Worm (Caenorhabditis elegans) whole organism, early embryonic: ENCODE measurements around the gene grsp-2.
A peak's percentile ranks its signal among the peaks of the same experiment; 100 is the strongest.

Source experiments
- B0310.2 ChIP-seq: sonication (generic microtip); optimal IDR thresholded peaks from 2 replicates; lab custom pipeline; 2016; ENCODE audit warnings: mild to moderate bottlenecking, missing genetic modification characterization, missing compliant biosample characterization
- F13C5.2 ChIP-seq: sonication (generic microtip); optimal IDR thresholded peaks from 2 replicates; lab custom pipeline; 2017; ENCODE audit warnings: mild to moderate bottlenecking, missing genetic modification characterization, inconsistent platforms, missing compliant biosample characterization
- aly-1 ChIP-seq: sonication (generic microtip); optimal IDR thresholded peaks from 2 replicates; lab custom pipeline; 2016; ENCODE audit warnings: missing genetic modification characterization, missing compliant biosample characterization
- ama-1 ChIP-seq: fragments of 150-350 bp; optimal IDR thresholded peaks from 2 replicates; lab custom pipeline; 2014
- ceh-13 ChIP-seq: fragments of 200-800 bp; sonication (Bioruptor generic); optimal IDR thresholded peaks from 2 replicates; lab custom pipeline; 2018; ENCODE audit warnings: mild to moderate bottlenecking, missing genetic modification characterization, missing compliant biosample characterization
- ceh-36 ChIP-seq: sonication (generic microtip); optimal IDR thresholded peaks from 2 replicates; lab custom pipeline; 2016; ENCODE audit warnings: missing genetic modification characterization, inconsistent platforms, missing compliant biosample characterization
- ets-7 ChIP-seq: sonication (generic microtip); optimal IDR thresholded peaks from 2 replicates; lab custom pipeline; 2016; ENCODE audit warnings: missing genotype, missing genetic modification characterization, missing compliant biosample characterization
- flt-1 ChIP-seq: fragments of 200-800 bp; sonication (Bioruptor generic); IDR thresholded peaks from 2 replicates; pipeline ENCODE4 v1.3.6; 2022; ENCODE audit warnings: missing genetic modification characterization, missing compliant biosample characterization
- hmbx-1 ChIP-seq: sonication (generic microtip); optimal IDR thresholded peaks from 2 replicates; lab custom pipeline; 2016; ENCODE audit warnings: mild to moderate bottlenecking, missing genetic modification characterization, missing compliant biosample characterization
- hmg-4 ChIP-seq: fragments of 200-800 bp; sonication (Bioruptor generic); optimal IDR thresholded peaks from 2 replicates; lab custom pipeline; 2018; ENCODE audit warnings: mild to moderate bottlenecking, missing genetic modification characterization, missing compliant biosample characterization
- hnd-1 ChIP-seq: sonication (generic microtip); optimal IDR thresholded peaks from 2 replicates; lab custom pipeline; 2016; ENCODE audit warnings: missing genetic modification characterization, missing compliant biosample characterization
- pes-1 ChIP-seq: fragments of 200-800 bp; sonication (Bioruptor generic); IDR thresholded peaks from 2 replicates; pipeline ENCODE4 v1.3.6; 2022; ENCODE audit warnings: missing genetic modification reagents, missing genetic modification characterization, missing compliant biosample characterization
- scrt-1 ChIP-seq: fragments of 200-800 bp; sonication (Bioruptor generic); IDR thresholded peaks from 2 replicates; pipeline ENCODE4 v1.3.6; 2022; ENCODE audit warnings: missing genetic modification characterization, missing compliant biosample characterization
- sea-1 ChIP-seq: fragments of 200-800 bp; sonication (Bioruptor generic); conservative IDR thresholded peaks from 2 replicates; pipeline ENCODE4 v1.3.6; 2022; ENCODE audit warnings: missing genetic modification characterization, missing compliant biosample characterization
- tbx-11 ChIP-seq: fragments of 200-800 bp; sonication (Bioruptor generic); IDR thresholded peaks from 2 replicates; pipeline ENCODE4 v1.3.6; 2022; ENCODE audit warnings: missing genetic modification characterization, missing compliant biosample characterization
- tbx-37 ChIP-seq: fragments of 200-800 bp; sonication (Bioruptor generic); conservative IDR thresholded peaks from 2 replicates; pipeline ENCODE4 v1.3.6; 2022; ENCODE audit warnings: missing genetic modification reagents, missing genetic modification characterization, missing compliant biosample characterization
- tra-4 ChIP-seq: sonication (generic microtip); optimal IDR thresholded peaks from 2 replicates; lab custom pipeline; 2017; ENCODE audit warnings: missing genetic modification characterization, missing compliant biosample characterization

Gene grsp-2

DNA sequence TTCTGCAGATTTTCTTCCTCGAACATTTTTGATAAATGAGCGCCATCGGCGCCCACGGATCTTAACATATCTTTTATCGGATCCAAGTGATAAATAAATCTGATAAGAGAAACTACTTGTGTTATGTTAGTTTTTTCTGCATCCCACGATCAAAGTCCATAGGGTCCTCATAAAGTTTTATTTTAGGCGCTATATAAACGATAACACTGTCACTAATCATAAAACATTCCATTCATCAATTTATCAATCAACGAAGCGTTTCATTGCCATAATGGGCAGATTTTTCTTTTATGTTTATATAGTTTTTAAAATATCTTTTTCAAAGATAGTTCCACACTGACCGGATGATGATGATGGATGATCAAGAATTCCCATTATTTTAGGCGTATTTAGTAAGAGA lies 48.5 kb downstream of the grsp-2 start:
- no peak for TF ChIP-seq pes-1 (GFP tag; lab: Robert Waterston, UW)
- no peak for TF ChIP-seq tra-4 (tag; lab: Kevin White, UChicago)
- no peak for TF ChIP-seq tbx-37 (GFP tag; lab: Robert Waterston, UW)
- no peak for TF ChIP-seq hmg-4 (GFP tag; lab: Kevin White, UChicago)
- no peak for TF ChIP-seq F13C5.2
- no peak for TF ChIP-seq ceh-36 (tag; lab: Kevin White, UChicago)
- TF ChIP-seq ets-7 (tag; lab: Kevin White, UChicago) = no peak
- no peak for TF ChIP-seq B0310.2
- TF ChIP-seq ama-1 (lab: Kevin White, UChicago) = no peak
- TF ChIP-seq hnd-1 (tag; lab: Kevin White, UChicago) = no peak
- no peak for TF ChIP-seq ceh-13 (GFP tag; lab: Kevin White, UChicago)
- TF ChIP-seq sea-1 (GFP tag; lab: Robert Waterston, UW) = no peak
- no peak for TF ChIP-seq tbx-11 (GFP tag; lab: Robert Waterston, UW)
- no peak for TF ChIP-seq scrt-1
- TF ChIP-seq flt-1 = no peak
- no peak for TF ChIP-seq hmbx-1 (tag; lab: Kevin White, UChicago)
- TF ChIP-seq aly-1 (tag; lab: Kevin White, UChicago) = no peak

DNA sequence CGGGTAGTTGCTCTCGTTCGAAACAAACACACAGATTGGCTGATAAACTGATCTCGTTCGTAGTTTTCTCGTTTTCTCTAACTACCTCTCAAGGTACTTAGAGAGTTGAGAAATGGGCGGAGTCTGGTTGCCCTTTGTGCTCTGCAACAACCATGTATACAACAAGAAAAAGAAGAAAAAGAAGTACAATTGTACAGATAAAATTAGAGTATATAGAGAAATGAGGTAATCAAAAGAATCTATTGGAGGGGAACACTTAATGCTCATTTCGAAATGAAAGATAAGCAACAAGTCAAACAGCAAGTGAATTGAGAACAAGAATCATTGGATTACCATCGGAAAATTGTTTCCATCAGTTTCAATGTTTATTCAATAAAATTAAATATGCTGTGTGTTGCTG lies 49.2 kb downstream of the grsp-2 start, which contains the start of gene C09G9.1:
Gene C09G9.1, minus strand, starts transcription at position 143 of the 400 bp plus-strand sequence.
- TF ChIP-seq aly-1 (tag; lab: Kevin White, UChicago) (no peak), hmbx-1 (tag; lab: Kevin White, UChicago) (no peak), flt-1 (no peak), B0310.2 (no peak), pes-1 (GFP tag; lab: Robert Waterston, UW) (no peak), scrt-1 (no peak)

DNA sequence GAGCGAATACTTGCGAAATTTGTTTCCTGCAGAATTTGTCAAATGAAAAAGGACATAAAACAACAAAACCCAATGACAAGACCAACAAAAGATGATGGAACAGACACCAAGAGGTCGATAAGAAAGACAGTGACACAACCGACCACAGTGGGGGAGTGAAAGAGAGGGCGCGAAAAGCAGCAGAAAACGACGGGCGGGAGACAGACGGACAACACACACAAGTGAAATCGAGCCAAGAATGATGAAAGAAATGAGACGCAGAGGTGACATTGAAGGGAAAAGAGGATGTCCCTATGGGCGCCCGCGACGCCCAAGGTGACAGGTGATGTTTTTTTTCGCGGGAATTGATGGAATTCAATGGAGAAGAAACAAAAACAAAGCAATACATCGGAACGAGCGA lies 50.0 kb downstream of the grsp-2 start:
- TF ChIP-seq hnd-1 (tag; lab: Kevin White, UChicago) (no peak), hmg-4 (GFP tag; lab: Kevin White, UChicago) (peak; percentile 30)

DNA sequence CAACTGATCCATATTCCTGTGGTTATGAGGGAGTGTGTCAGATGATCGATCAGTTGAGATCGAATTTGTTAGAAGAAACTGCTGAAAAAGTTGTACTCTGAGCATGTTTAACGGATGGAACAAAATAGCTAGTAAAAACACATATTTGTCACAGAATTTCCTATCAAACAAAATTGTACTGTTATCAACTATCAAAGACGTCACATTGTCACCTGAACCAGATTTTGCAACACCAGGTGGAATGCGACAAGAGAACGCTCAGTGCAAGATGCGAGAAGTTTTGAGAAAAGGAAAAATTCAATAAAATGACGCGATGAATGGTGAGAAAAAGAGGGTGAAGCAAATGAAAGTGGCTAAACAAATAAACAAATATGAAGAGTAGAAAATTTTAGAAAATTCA lies 51.4 kb downstream of the grsp-2 start:
- TF ChIP-seq tra-4 (tag; lab: Kevin White, UChicago) (no peak), ama-1 (lab: Kevin White, UChicago) (no peak), sea-1 (GFP tag; lab: Robert Waterston, UW) (no peak), aly-1 (tag; lab: Kevin White, UChicago) (no peak)
